Worm (Caenorhabditis elegans) whole organism, mixed stage, embryonic: ENCODE measurements around the gene bath-21.

Experiments
- bed-3 ChIP-seq: fragments of 200-800 bp; sonication (Bioruptor generic); optimal IDR thresholded peaks from 3 replicates; lab custom pipeline; 2018; ENCODE audit warnings: mild to moderate bottlenecking, missing genetic modification characterization, moderate library complexity, missing compliant biosample characterization
- elt-1 ChIP-seq: sonication (generic microtip); optimal IDR thresholded peaks from 2 replicates; lab custom pipeline; 2017; ENCODE audit warnings: missing genetic modification characterization, mild to moderate bottlenecking, missing compliant biosample characterization, antibody characterized with exemption, moderate library complexity, borderline replicate concordance; ENCODE audit not compliant: insufficient read depth
- flh-1 ChIP-seq: fragments of 200-800 bp; sonication (Bioruptor generic); optimal IDR thresholded peaks from 2 replicates; lab custom pipeline; 2018; ENCODE audit warnings: mild to moderate bottlenecking, missing genetic modification characterization, moderate library complexity, missing compliant biosample characterization
- lin-32 ChIP-seq: fragments of 200-800 bp; sonication (Bioruptor generic); optimal IDR thresholded peaks from 2 replicates; lab custom pipeline; 2018; ENCODE audit warnings: mild to moderate bottlenecking, missing genetic modification characterization, missing compliant biosample characterization
- nhr-12 ChIP-seq: fragments of 150-350 bp; optimal IDR thresholded peaks from 2 replicates; lab custom pipeline; 2014; ENCODE audit warnings: missing biosample characterization, missing genetic modification characterization
- nhr-237 ChIP-seq: fragments of 150-350 bp; optimal IDR thresholded peaks from 2 replicates; lab custom pipeline; 2014; ENCODE audit warnings: missing biosample characterization, missing genetic modification characterization
- pha-4 ChIP-seq: fragments of 150-350 bp; optimal IDR thresholded peaks from 2 replicates; lab custom pipeline; 2018; ENCODE audit warnings: missing biosample characterization, missing genetic modification reagents, missing genetic modification characterization
- snpc-4 ChIP-seq: fragments of 150-350 bp; optimal IDR thresholded peaks from 2 replicates; lab custom pipeline; 2014; ENCODE audit warnings: missing biosample characterization, missing genetic modification characterization
- unc-62 ChIP-seq: fragments of 150-350 bp; optimal IDR thresholded peaks from 2 replicates; lab custom pipeline; 2014; ENCODE audit warnings: missing biosample characterization, missing genetic modification reagents, missing genetic modification characterization
- ztf-11 ChIP-seq: fragments of 150-350 bp; optimal IDR thresholded peaks from 2 replicates; lab custom pipeline; 2014; ENCODE audit warnings: missing biosample characterization, missing genetic modification characterization

ce11 chrII:2042447-2042846, 16.0 kb upstream of the bath-21 start, which contains the start of gene bath-20:
- TF ChIP-seq unc-62 (GFP tag; lab: Kevin White, UChicago) = no peak
- TF ChIP-seq bed-3 (GFP tag; lab: Kevin White, UChicago) = no peak
- TF ChIP-seq snpc-4 = no peak
- no peak for TF ChIP-seq nhr-237 (tag; lab: Kevin White, UChicago)
- no peak for TF ChIP-seq elt-1 (tag; lab: Kevin White, UChicago)
- no peak for TF ChIP-seq pha-4 (tag; lab: Kevin White, UChicago)
- no peak for TF ChIP-seq flh-1 (GFP tag; lab: Kevin White, UChicago)
- no peak for TF ChIP-seq ztf-11 (tag; lab: Kevin White, UChicago)
- no peak for TF ChIP-seq lin-32 (GFP tag; lab: Kevin White, UChicago)
- TF ChIP-seq nhr-12 (tag; lab: Kevin White, UChicago) = no peak
